Worm (Caenorhabditis elegans): ENCODE results near the gene F10B5.2.

F10B5.2 gene

DNA sequence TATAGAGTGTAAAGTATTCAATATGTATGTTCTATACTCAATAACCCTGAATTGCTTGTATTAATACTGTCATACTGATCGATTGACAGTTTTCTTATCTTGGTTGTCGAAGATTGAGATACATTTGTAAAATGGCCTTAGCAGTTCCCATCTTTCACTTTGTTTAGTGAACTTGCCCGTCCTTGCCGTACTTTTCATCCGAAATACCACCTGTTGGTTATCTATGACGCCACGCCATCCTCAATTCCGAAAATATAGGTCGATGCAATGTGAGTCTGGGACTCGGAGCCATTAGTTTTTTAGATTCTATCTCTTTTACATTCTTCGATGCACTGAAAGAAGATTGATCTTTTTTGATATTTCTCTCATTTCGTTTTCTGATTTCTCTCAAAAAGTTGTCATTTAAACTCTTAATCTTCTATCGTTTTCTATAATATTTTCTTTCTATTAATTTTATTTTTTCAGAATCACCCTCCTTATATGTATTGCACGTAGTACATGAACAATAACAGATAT lies 15.0 kb upstream of the F10B5.2 start, which contains the start of gene ulp-4:
Gene ulp-4 (plus strand): TSS at position 466 of the 516 bp plus-strand sequence.
- no peak for TF ChIP-seq unc-62 (GFP tag; optimal IDR thresholded peaks at IDR 0.05)

DNA sequence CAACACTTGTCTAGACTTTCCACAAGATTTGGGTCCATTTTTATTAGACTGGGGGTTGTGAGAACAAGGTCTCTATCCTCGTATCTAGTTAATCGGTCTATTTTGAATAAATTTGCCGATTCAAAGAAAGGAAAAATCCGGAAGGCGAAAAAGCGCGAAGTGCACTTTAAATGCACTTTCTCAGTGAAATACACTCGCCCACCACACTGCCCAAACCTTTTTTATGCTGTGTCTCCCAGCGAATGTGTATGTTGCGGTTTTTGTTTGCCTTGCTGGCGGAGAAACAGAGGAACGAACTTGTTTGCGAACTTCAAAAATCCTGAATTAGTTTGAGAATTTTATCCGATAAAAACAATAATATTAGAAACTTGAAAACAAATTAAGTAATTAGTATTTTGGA lies 13.8 kb upstream of the F10B5.2 start:
- TF ChIP-seq unc-62 (GFP tag; optimal IDR thresholded peaks at IDR 0.05): no peak

DNA sequence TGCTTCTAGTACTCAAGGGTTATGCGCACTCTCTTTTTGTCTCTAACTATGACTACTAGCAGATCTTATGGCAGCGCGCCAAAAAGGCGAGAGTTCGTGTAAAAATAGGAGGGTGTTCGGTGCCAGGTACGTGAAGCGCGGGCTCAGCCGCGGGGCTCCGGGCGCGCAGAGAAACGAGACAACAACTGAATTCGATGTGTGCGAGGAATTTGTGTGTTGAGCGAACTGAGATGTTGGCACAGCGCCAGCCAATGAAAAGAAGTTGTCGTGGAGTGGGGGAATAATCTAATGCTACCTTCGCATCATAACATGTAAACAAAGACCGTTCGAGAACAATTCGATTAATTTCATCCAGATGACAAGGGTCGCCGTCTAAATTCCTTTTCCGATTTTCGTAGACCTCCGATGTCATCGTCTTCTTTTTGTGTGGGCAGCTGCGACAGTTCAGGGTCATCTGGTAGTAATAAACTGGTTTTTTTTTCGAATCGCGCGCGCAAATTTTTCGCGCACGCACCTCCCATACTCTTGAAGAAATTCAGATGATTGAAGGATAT lies 13.1 kb upstream of the F10B5.2 start:
- TF ChIP-seq unc-62 (GFP tag; optimal IDR thresholded peaks at IDR 0.05): no peak

DNA sequence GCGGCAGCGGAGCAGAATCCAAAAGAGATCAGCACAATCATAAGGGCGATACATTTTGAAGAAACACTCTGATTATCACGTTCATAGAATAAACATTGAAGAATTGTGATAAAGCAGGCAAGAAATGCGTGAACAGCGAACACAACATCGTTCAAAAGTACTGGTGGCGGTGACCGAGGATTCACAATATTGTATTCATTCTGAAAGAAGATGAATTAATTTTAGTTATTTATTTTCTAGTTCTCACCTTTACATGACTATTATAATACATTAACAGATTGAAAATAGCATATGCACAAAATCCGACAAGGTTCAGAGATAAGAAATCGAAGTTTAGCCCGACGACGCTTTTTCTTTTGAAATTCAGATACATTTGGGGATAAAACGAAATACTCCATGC lies 8.6 kb upstream of the F10B5.2 start:
- no peak for TF ChIP-seq unc-62 (GFP tag; optimal IDR thresholded peaks at IDR 0.05)

DNA sequence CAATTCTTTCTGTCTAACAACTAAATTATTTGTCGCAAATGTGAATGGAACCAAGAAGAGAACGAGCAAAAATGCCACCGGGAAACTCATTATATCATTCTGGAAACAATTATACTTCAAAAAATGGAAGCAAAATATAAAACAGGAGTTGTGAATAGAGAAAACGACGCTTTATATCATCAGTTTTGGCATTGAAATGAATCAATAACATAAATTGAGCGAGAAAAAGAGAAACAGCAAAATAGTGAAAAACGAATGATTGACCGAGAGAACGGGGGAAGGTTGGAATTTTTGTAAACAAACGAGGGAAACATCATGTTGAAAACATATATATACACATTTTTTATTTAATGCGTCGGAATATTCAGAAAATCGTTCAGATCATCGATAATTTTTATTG lies 7.7 kb upstream of the F10B5.2 start, which contains the start of gene ctns-1:
Gene ctns-1 (minus strand): TSS at position 101 of the 400 bp plus-strand sequence.
- TF ChIP-seq unc-62 (GFP tag; optimal IDR thresholded peaks at IDR 0.05): no peak

DNA sequence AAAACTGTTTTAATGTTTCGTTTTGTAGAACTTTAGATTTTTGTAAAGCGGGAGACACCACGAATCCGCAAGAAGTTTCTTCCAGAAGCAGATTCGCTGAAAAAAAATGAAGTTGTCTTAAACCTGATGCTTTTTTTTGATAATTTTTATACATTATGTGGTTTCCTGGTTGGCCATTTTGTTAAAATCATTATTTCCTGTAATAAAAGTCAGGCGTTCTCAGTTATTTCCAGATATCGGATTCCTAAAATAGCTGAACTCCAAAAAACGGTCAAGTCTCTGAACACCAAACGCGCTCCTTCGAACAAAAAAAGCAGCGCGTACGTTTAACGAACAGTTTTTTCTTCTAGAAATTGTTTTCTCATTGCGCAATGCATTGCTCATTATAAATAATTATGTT lies 7.2 kb upstream of the F10B5.2 start:
- TF ChIP-seq unc-62 (GFP tag; optimal IDR thresholded peaks at IDR 0.05): no peak

DNA sequence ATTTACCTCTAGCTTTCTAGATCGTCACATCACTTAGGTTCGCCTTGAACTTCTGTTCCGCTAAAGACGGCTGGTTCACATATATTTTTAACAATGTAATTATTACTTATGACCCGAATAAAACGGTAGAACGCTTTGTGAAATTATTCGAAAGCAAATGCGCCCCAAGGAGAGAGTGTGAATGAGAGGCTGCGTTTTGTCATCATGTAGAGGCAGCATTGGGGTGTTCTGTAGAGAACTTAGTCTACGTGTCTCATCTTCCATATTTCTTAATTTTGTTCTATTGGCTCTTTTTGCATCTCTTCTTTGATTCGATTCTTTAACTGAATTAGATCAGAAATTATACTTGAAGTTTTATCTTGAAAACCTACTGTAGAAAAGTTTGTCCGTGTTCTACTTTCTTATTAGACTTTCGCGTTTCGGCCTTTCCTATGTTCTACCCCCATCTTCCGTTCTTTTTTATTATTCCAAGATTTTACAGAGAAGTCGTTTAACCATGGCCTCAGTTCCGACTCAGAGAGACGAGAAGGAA lies 6.5 kb upstream of the F10B5.2 start, which contains the start of gene cdc-48.2:
Gene cdc-48.2 (plus strand): TSS at position 482 of the 532 bp plus-strand sequence.
- no peak for TF ChIP-seq unc-62 (GFP tag; optimal IDR thresholded peaks at IDR 0.05)

DNA sequence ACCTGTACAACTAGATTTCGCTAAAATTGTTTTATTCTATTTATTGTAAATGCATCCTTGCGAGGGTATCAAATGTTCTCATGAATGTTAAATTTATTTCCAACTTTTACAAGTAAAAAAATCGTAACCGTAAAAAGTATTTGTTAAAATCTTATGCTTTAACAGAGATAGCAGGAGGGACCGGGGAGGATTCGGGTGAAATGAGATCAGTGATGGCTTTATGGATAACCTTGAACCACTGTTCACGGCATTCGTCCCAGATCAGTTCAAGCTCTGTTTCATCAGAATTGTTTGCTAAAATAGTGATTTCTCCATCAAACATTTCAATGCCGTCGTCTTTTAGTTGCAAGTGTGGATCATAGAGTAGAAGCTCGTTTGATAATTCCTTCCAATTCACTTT lies 3.4 kb upstream of the F10B5.2 start:
- TF ChIP-seq unc-62 (GFP tag; optimal IDR thresholded peaks at IDR 0.05): no peak

DNA sequence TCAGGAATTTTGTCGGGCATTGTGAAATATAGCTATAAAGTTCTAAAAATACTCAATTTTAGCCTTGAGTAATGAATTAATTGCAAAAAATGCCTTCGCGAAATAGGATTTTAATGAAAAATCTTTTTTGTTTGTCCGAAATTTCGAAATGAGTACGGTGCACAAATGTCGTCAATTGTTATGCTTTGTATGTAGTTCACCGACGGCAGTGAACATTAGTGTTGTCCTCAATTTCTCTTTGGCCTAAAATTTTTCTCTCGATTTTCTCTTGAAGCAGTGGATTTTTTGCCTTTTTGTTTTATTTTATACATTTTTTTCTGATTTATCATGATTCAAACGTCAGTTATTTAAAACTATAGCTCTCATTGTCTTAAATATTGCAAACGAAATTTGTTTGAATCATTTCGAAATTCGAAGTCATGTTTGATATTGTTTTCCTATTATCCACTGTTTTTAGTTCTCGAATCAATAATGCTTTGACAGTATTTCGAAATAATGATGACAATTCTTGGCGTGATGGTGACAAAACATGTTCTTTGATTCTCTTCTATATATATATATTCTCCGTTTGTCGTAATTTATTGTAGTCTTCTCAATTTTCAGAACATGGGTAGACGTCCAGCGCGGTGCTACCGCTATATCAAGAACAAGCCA lies 1.2 kb upstream of the F10B5.2 start, which contains the start of the genes ints-11 and rpl-10:
Gene ints-11 (minus strand): TSS at position 201 of the 654 bp plus-strand sequence.
Gene rpl-10 (plus strand): TSS at position 604 of the 654 bp plus-strand sequence.
- TF ChIP-seq unc-62 (GFP tag; optimal IDR thresholded peaks at IDR 0.05): no peak

DNA sequence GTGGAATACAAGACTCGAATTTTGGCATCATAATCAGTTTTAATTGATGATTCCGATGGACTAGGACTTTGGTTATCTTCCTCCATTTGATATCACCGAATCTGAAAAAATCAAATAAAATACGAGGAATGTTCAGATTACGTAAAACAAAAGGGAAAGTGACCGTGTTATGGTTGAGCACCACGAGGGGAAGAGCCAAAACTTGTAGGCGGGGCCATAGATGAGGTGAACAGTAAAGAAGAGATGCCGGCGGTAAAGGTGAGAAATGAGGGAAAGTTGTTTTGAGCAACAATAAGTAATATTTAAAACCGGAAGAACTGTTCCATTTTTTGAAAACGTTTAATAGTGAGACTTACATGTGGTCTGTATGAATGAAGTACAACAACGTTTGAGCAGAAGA lies 5.4 kb downstream of the F10B5.2 start, which contains the start of gene F10B5.3:
Gene F10B5.3 (minus strand): TSS at position 101 of the 400 bp plus-strand sequence.
- TF ChIP-seq unc-62 (GFP tag; optimal IDR thresholded peaks at IDR 0.05): no peak

DNA sequence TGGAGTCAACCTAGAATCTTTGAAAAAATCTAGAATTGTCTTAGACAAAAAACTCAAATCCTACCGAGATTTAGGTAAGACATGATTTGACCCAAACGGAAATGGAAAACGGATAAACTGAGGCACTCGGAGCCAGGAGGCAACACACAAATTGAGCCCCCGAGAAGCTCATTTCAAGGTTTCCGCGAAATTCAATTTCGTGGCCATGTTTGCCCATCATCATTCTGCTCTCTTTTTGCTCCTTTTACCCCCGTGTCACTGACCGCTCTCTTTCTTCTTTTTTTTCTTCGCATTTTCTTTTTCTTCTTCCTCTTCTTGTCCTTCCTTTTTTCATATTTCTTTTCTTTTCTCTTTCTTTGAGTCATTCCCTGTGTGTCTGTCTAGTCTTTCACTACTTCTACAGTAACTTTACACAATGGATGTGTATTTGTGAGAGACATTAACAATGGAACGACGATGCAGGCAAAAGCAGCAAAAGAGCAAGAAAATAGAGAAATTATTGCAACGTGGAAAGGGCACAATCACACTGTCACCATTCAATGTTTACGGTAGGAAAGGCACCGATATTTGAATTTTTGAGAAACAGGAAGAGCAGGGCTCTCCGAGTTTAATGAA lies 8.3 kb downstream of the F10B5.2 start:
- TF ChIP-seq unc-62 (GFP tag; optimal IDR thresholded peaks at IDR 0.05): no peak

DNA sequence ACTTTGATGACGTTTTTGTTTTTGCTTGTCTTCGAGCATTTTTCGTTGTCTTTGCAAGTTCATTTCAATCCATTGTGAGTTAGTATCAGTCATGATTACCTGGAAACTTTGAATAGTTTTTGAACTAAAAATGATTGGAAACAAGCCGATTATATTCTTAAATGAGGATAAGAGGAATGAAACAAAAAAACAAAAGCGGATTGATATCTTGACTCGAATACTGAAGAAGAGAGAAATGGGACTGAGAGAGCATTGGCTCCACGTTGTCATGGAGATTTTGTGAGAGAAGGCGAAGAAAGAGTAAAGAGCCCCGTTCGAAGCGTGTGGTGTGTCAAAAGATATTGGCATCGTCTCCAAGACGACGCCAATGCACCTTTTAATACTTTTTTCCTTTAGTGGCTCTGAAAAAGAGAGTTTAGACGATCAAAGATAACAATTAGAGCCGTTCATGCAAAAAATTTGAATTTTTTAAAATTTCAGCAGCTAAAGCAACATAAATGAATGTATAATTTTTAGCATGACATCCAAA lies 12.3 kb downstream of the F10B5.2 start, which contains the start of the genes tub-1 and tmem-138:
Gene tub-1 (minus strand): TSS at position 101 of the 529 bp plus-strand sequence.
Gene tmem-138 (plus strand): TSS at position 479 of the 529 bp plus-strand sequence.
- no peak for TF ChIP-seq unc-62 (GFP tag; optimal IDR thresholded peaks at IDR 0.05)

DNA sequence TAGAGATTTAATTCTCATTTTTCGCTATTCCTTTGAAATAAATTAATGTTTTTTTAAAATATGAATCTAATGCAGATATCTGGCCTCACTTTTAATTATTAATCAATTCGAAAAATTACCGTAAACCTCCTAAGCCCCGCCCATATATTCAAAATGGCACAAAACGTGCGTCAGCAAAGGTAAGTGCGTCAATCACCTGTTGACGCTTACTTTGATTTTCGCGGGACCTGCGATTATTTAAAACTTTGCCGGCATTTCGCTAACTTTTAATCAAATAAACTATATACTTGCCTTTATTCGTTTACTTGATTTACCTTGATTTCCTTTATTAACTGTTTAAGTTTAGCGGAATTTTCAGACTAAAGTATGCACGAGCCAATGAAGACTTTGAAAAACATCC lies 13.4 kb downstream of the F10B5.2 start, which contains the start of gene pch-2:
Gene pch-2 (plus strand): TSS at position 359 of the 400 bp plus-strand sequence.
- TF ChIP-seq unc-62 (GFP tag; optimal IDR thresholded peaks at IDR 0.05): no peak

DNA sequence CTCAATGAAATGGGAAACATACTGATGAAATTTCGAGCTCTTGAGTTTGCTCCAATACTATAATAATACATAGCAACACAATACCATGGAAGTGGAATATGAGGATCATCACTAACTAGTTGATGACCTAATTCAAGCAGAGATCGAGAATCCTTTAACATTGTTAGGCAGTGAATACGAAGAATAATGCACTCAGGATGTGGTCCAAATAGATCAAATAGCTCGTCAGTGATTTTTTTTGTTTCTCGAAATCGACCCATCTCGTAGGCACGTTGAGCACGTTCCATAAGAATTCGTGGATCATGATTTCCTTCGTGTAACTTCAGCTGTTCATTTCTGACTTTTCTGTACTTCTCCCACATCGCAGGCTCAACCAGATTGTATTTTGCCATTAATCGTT lies 16.4 kb downstream of the F10B5.2 start:
- TF ChIP-seq unc-62 (GFP tag; optimal IDR thresholded peaks at IDR 0.05): no peak

DNA sequence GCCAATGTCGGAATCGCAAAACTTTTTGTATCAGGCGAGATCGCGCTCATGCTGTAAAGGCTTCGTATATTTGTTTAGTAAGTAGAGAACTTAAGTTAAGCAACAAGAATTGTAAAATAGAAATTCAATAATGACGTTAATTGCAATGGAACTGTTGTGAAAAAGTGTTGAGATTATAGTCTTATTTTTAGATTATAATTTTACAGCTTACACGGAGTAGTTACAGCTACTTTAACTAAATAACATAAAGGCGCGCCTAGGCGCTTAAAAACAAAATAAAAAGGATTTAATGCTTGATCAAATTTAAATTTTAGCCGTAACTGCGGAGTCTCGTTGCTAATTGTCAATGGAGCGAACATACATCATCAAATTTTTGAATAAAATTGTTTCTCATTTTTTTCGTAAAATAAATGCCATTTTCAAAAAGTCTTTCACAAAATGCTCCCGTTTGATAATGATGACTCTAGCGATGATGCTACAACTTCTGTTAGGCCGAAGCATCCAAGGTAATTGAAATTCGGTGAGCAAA lies 17.6 kb downstream of the F10B5.2 start, which contains the start of the genes emb-27 and rrf-3:
Gene emb-27 (minus strand): TSS at position 51 of the 529 bp plus-strand sequence.
Gene rrf-3 (plus strand): TSS at position 346 of the 529 bp plus-strand sequence.
- TF ChIP-seq unc-62 (GFP tag; optimal IDR thresholded peaks at IDR 0.05): no peak

Data from whole organism, dauer.